Worm (Caenorhabditis elegans) whole organism, L4/young adult: ENCODE measurements around the gene C15H11.1.

Experiments used
- W03F9.2 ChIP-seq: fragments of 150-350 bp; optimal IDR thresholded peaks from 2 replicates; lab custom pipeline; 2014; ENCODE audit warnings: missing biosample characterization, missing genetic modification characterization
- dao-5 ChIP-seq: sonication (generic microtip); optimal IDR thresholded peaks from 2 replicates; lab custom pipeline; 2016; ENCODE audit warnings: missing genotype, missing genetic modification characterization, moderate library complexity, missing compliant biosample characterization
- him-1 ChIP-seq: sonication (generic microtip); optimal IDR thresholded peaks from 2 replicates; lab custom pipeline; 2016; ENCODE audit warnings: missing genotype, missing genetic modification reagents, missing genetic modification characterization, missing compliant biosample characterization

- TF ChIP-seq him-1 (tag; lab: Kevin White, UChicago) (no peak), W03F9.2 (tag; lab: Kevin White, UChicago) (no peak), dao-5 (no peak)
These were observed 43.8 kb downstream of the C15H11.1 start for ce11 chrV:14437355-14437754.
